Worm (Caenorhabditis elegans): ENCODE results near the gene R04A9.3.

The R04A9.3 gene

ce11 chrX:394709-395108 is 14.3 kb upstream of the R04A9.3 start, which contains the start of gene R04A9.7:
TSS of gene R04A9.7 (minus strand) at chrX:394892.
- TF ChIP-seq Y56A3A.18 (GFP tag; IDR thresholded peaks at IDR 0.05) (no peak), ZK185.1 (tag; optimal IDR thresholded peaks at IDR 0.05; ENCODE audit: poor library complexity, severe bottlenecking) (no peak), mxl-1 (tag; optimal IDR thresholded peaks at IDR 0.05) (no peak), snpc-1.1 (tag; optimal IDR thresholded peaks at IDR 0.05; ENCODE audit: insufficient read depth) (no peak), ccch-3 (GFP tag; optimal IDR thresholded peaks at IDR 0.05) (no peak), ztf-26 (tag; optimal IDR thresholded peaks at IDR 0.05) (no peak), lag-1 (GFP tag; IDR thresholded peaks at IDR 0.05) (no peak), somi-1 (GFP tag; optimal IDR thresholded peaks at IDR 0.05) (no peak), B0019.2 (GFP tag; conservative IDR thresholded peaks at IDR 0.05) (no peak), F57C9.4 (tag; optimal IDR thresholded peaks at IDR 0.05) (no peak), egrh-3 (GFP tag; IDR thresholded peaks at IDR 0.05) (no peak), madf-10 (tag; optimal IDR thresholded peaks at IDR 0.05) (no peak), nfya-1 (tag; optimal IDR thresholded peaks at IDR 0.05; ENCODE audit: borderline replicate concordance, insufficient read depth) (no peak), Y79H2A.3 (GFP tag; conservative IDR thresholded peaks at IDR 0.05) (no peak), akir-1 (GFP tag; optimal IDR thresholded peaks at IDR 0.05) (no peak), ztf-18 (tag; optimal IDR thresholded peaks at IDR 0.05) (no peak), cebp-2 (GFP tag; IDR thresholded peaks at IDR 0.05) (no peak), madf-3 (GFP tag; IDR thresholded peaks at IDR 0.05) (no peak)

- TF ChIP-seq ama-1 (optimal IDR thresholded peaks at IDR 0.05) (no peak), ama-1 (GFP tag; optimal IDR thresholded peaks at IDR 0.05) (no peak), Y95B8A.8 (GFP tag; IDR thresholded peaks at IDR 0.05) (no peak), F22D6.2 (tag; optimal IDR thresholded peaks at IDR 0.05) (no peak), lag-1 (GFP tag; IDR thresholded peaks at IDR 0.05) (no peak), B0035.1 (tag; optimal IDR thresholded peaks at IDR 0.05) (no peak), F39B2.1 (GFP tag; IDR thresholded peaks at IDR 0.05) (no peak), Y79H2A.3 (GFP tag; conservative IDR thresholded peaks at IDR 0.05) (no peak), chd-7 (tag; optimal IDR thresholded peaks at IDR 0.05) (no peak), cebp-2 (GFP tag; IDR thresholded peaks at IDR 0.05) (no peak), ekl-4 (GFP tag; IDR thresholded peaks at IDR 0.05) (no peak), rcor-1 (GFP tag; IDR thresholded peaks at IDR 0.05) (no peak), D2030.7 (GFP tag; IDR thresholded peaks at IDR 0.05) (no peak), hsf-1 (GFP tag; IDR thresholded peaks at IDR 0.05) (no peak), ztf-3 (GFP tag; optimal IDR thresholded peaks at IDR 0.05) (no peak), unc-130 (GFP tag; optimal IDR thresholded peaks at IDR 0.05) (no peak), snpc-1.1 (tag; optimal IDR thresholded peaks at IDR 0.05; ENCODE audit: insufficient read depth) (no peak), sea-2 (GFP tag; IDR thresholded peaks at IDR 0.05) (no peak), F55B11.4 (tag; optimal IDR thresholded peaks at IDR 0.05; ENCODE audit: borderline replicate concordance, insufficient read depth) (no peak), lsy-27 (tag; optimal IDR thresholded peaks at IDR 0.05; ENCODE audit: borderline replicate concordance, insufficient read depth) (no peak), sptf-2 (GFP tag; optimal IDR thresholded peaks at IDR 0.05) (no peak)
These were observed 10.1 kb upstream of the R04A9.3 start, which contains the start of gene R04A9.9 for ce11 chrX:390469-390868. TSS of gene R04A9.9 (minus strand) at chrX:390569.

- TF ChIP-seq egl-18 (GFP tag; IDR thresholded peaks at IDR 0.05) (no peak), ztf-28 (GFP tag; IDR thresholded peaks at IDR 0.05) (no peak), ets-4 (GFP tag; optimal IDR thresholded peaks at IDR 0.05) (no peak), tbx-9 (tag; optimal IDR thresholded peaks at IDR 0.05; ENCODE audit: borderline replicate concordance) (no peak), lin-54 (GFP tag; optimal IDR thresholded peaks at IDR 0.05) (no peak), ztf-6 (GFP tag; IDR thresholded peaks at IDR 0.05) (no peak), lir-1 (GFP tag; conservative IDR thresholded peaks at IDR 0.05) (no peak), K11D2.4 (GFP tag; IDR thresholded peaks at IDR 0.05) (no peak), aptf-3 (GFP tag; IDR thresholded peaks at IDR 0.05) (no peak), F52B5.7 (tag; optimal IDR thresholded peaks at IDR 0.05) (no peak)
These were observed 9.2 kb upstream of the R04A9.3 start for ce11 chrX:389566-389965.
